Worm (Caenorhabditis elegans) whole organism, late embryonic: ENCODE measurements around the gene C17G1.5.

Source experiments
- C38D4.7 ChIP-seq: fragments of 200-800 bp; sonication (Bioruptor generic); optimal IDR thresholded peaks from 2 replicates; lab custom pipeline; 2018; ENCODE audit warnings: mild to moderate bottlenecking, missing genetic modification characterization, moderate library complexity, missing compliant biosample characterization
- F13H6.1 ChIP-seq: sonication (generic microtip); optimal IDR thresholded peaks from 2 replicates; lab custom pipeline; 2016; ENCODE audit warnings: missing genetic modification characterization, missing compliant biosample characterization
- K02D7.2 ChIP-seq: sonication (generic microtip); optimal IDR thresholded peaks from 2 replicates; lab custom pipeline; 2017; ENCODE audit warnings: mild to moderate bottlenecking, missing genetic modification characterization, missing compliant biosample characterization
- T23F11.4 ChIP-seq: fragments of 200-800 bp; sonication (Bioruptor generic); optimal IDR thresholded peaks from 2 replicates; lab custom pipeline; 2018; ENCODE audit warnings: mild to moderate bottlenecking, missing genetic modification characterization, missing compliant biosample characterization
- Y22D7AL.16 ChIP-seq: sonication (generic microtip); optimal IDR thresholded peaks from 2 replicates; lab custom pipeline; 2016; ENCODE audit warnings: missing genetic modification characterization, missing compliant biosample characterization
- ahr-1 ChIP-seq: sonication (generic microtip); optimal IDR thresholded peaks from 2 replicates; lab custom pipeline; 2016; ENCODE audit warnings: missing genetic modification characterization, missing compliant biosample characterization
- ama-1 ChIP-seq: fragments of 150-350 bp; optimal IDR thresholded peaks from 2 replicates; lab custom pipeline; 2014
- ceh-14 ChIP-seq: sonication (generic microtip); optimal IDR thresholded peaks from 2 replicates; lab custom pipeline; 2016; ENCODE audit warnings: missing genotype, missing genetic modification characterization, missing compliant biosample characterization
- ceh-18 ChIP-seq: sonication (generic microtip); optimal IDR thresholded peaks from 2 replicates; lab custom pipeline; 2016; ENCODE audit warnings: missing genetic modification characterization, missing compliant biosample characterization
- ceh-19 ChIP-seq: fragments of 200-800 bp; sonication (Bioruptor generic); optimal IDR thresholded peaks from 2 replicates; lab custom pipeline; 2018; ENCODE audit warnings: mild to moderate bottlenecking, missing genetic modification characterization, missing compliant biosample characterization
- ceh-2 ChIP-seq: sonication (generic microtip); optimal IDR thresholded peaks from 2 replicates; lab custom pipeline; 2016; ENCODE audit warnings: missing genotype, missing genetic modification characterization, missing compliant biosample characterization
- ceh-22 ChIP-seq: sonication (generic microtip); optimal IDR thresholded peaks from 2 replicates; lab custom pipeline; 2017; ENCODE audit warnings: missing biosample characterization, missing genetic modification characterization
- ceh-24 ChIP-seq: sonication (generic microtip); optimal IDR thresholded peaks from 2 replicates; lab custom pipeline; 2016; ENCODE audit warnings: mild to moderate bottlenecking, missing genetic modification characterization, missing compliant biosample characterization
- ceh-30 ChIP-seq: fragments of 150-350 bp; optimal IDR thresholded peaks from 2 replicates; lab custom pipeline; 2014; ENCODE audit warnings: missing biosample characterization, missing genetic modification characterization
- ceh-31 ChIP-seq: sonication (generic microtip); optimal IDR thresholded peaks from 2 replicates; lab custom pipeline; 2016; ENCODE audit warnings: missing genetic modification characterization, missing compliant biosample characterization
- ceh-34 ChIP-seq: sonication (generic microtip); optimal IDR thresholded peaks from 2 replicates; lab custom pipeline; 2016; ENCODE audit warnings: mild to moderate bottlenecking, missing genetic modification characterization, missing compliant biosample characterization
- ceh-6 ChIP-seq: fragments of 200-800 bp; sonication (Bioruptor generic); optimal IDR thresholded peaks from 2 replicates; lab custom pipeline; 2018; ENCODE audit warnings: mild to moderate bottlenecking, missing genetic modification characterization, missing compliant biosample characterization
- ceh-9 ChIP-seq: sonication (generic microtip); optimal IDR thresholded peaks from 2 replicates; lab custom pipeline; 2016; ENCODE audit warnings: mild to moderate bottlenecking, missing genetic modification characterization, inconsistent platforms, missing compliant biosample characterization
- che-1 ChIP-seq: sonication (generic microtip); optimal IDR thresholded peaks from 2 replicates; lab custom pipeline; 2016; ENCODE audit warnings: mild to moderate bottlenecking, missing genetic modification characterization, missing compliant biosample characterization
- dmd-4 ChIP-seq: sonication (generic microtip); optimal IDR thresholded peaks from 2 replicates; lab custom pipeline; 2016; ENCODE audit warnings: borderline replicate concordance, missing genetic modification characterization, missing compliant biosample characterization
- dve-1 ChIP-seq: sonication (generic microtip); optimal IDR thresholded peaks from 2 replicates; lab custom pipeline; 2017; ENCODE audit warnings: antibody characterized with exemption, mild to moderate bottlenecking, missing genetic modification characterization, missing compliant biosample characterization
- elt-2 ChIP-seq: sonication (generic microtip); optimal IDR thresholded peaks from 2 replicates; lab custom pipeline; 2016; ENCODE audit warnings: missing genetic modification reagents, missing genetic modification characterization, missing compliant biosample characterization
- elt-4 ChIP-seq: sonication (generic microtip); optimal IDR thresholded peaks from 2 replicates; lab custom pipeline; 2016; ENCODE audit warnings: missing genetic modification characterization, missing compliant biosample characterization
- ets-4 ChIP-seq: sonication (generic microtip); optimal IDR thresholded peaks from 2 replicates; lab custom pipeline; 2016; ENCODE audit warnings: missing genetic modification characterization, missing compliant biosample characterization
- fax-1 ChIP-seq: sonication (generic microtip); optimal IDR thresholded peaks from 2 replicates; lab custom pipeline; 2016; ENCODE audit warnings: missing genotype, missing genetic modification characterization, missing compliant biosample characterization
- fkh-10 ChIP-seq: fragments of 150-350 bp; optimal IDR thresholded peaks from 2 replicates; lab custom pipeline; 2014; ENCODE audit warnings: missing biosample characterization, missing genetic modification reagents, missing genetic modification characterization
- gmeb-2 ChIP-seq: sonication (generic microtip); optimal IDR thresholded peaks from 2 replicates; lab custom pipeline; 2016; ENCODE audit warnings: missing genetic modification characterization, inconsistent platforms, missing compliant biosample characterization
- hlh-15 ChIP-seq: sonication (generic microtip); optimal IDR thresholded peaks from 2 replicates; lab custom pipeline; 2016; ENCODE audit warnings: missing genetic modification characterization, missing compliant biosample characterization
- hlh-6 ChIP-seq: sonication (generic microtip); optimal IDR thresholded peaks from 2 replicates; lab custom pipeline; 2016; ENCODE audit warnings: missing genotype, missing genetic modification characterization, missing compliant biosample characterization
- lim-6 ChIP-seq: sonication (generic microtip); optimal IDR thresholded peaks from 2 replicates; lab custom pipeline; 2016; ENCODE audit warnings: missing genetic modification characterization, missing compliant biosample characterization
- lin-11 ChIP-seq: fragments of 200-800 bp; sonication (Bioruptor generic); optimal IDR thresholded peaks from 2 replicates; lab custom pipeline; 2018; ENCODE audit warnings: mild to moderate bottlenecking, missing genetic modification characterization, missing compliant biosample characterization
- mec-3 ChIP-seq: sonication (generic microtip); optimal IDR thresholded peaks from 2 replicates; lab custom pipeline; 2016; ENCODE audit warnings: borderline replicate concordance, missing genetic modification characterization, missing compliant biosample characterization
- nfya-1 ChIP-seq: sonication (generic microtip); optimal IDR thresholded peaks from 2 replicates; lab custom pipeline; 2017; ENCODE audit warnings: missing genetic modification characterization, mild to moderate bottlenecking, missing compliant biosample characterization, antibody characterized with exemption, moderate library complexity
- nhr-11 ChIP-seq: fragments of 150-350 bp; optimal IDR thresholded peaks from 2 replicates; lab custom pipeline; 2014; ENCODE audit warnings: missing biosample characterization, missing genetic modification characterization
- nhr-232 ChIP-seq: sonication (generic microtip); optimal IDR thresholded peaks from 2 replicates; lab custom pipeline; 2016; ENCODE audit warnings: missing genetic modification characterization, missing compliant biosample characterization
- odd-2 ChIP-seq: sonication (generic microtip); optimal IDR thresholded peaks from 2 replicates; lab custom pipeline; 2017; ENCODE audit warnings: antibody characterized with exemption, mild to moderate bottlenecking, missing genetic modification characterization, missing compliant biosample characterization
- pag-3 ChIP-seq: sonication (generic microtip); optimal IDR thresholded peaks from 2 replicates; lab custom pipeline; 2016; ENCODE audit warnings: missing compliant biosample characterization, missing genetic modification characterization, borderline replicate concordance
- pax-1 ChIP-seq: fragments of 150-350 bp; optimal IDR thresholded peaks from 2 replicates; lab custom pipeline; 2014; ENCODE audit warnings: missing biosample characterization, missing genetic modification characterization
- pha-2 ChIP-seq: sonication (generic microtip); optimal IDR thresholded peaks from 2 replicates; lab custom pipeline; 2017; ENCODE audit warnings: mild to moderate bottlenecking, missing genetic modification characterization, missing compliant biosample characterization
- pha-4 ChIP-seq: fragments of 150-350 bp; optimal IDR thresholded peaks from 2 replicates; lab custom pipeline; 2018; ENCODE audit warnings: missing biosample characterization, missing genetic modification reagents, missing genetic modification characterization
- pqm-1 ChIP-seq: sonication (generic microtip); optimal IDR thresholded peaks from 2 replicates; lab custom pipeline; 2016; ENCODE audit warnings: missing genetic modification characterization, missing compliant biosample characterization
- pros-1 ChIP-seq: fragments of 150-350 bp; optimal IDR thresholded peaks from 2 replicates; lab custom pipeline; 2014; ENCODE audit warnings: missing biosample characterization, missing genetic modification reagents, missing genetic modification characterization
- ref-2 ChIP-seq: sonication (generic microtip); optimal IDR thresholded peaks from 2 replicates; lab custom pipeline; 2016; ENCODE audit warnings: missing genetic modification characterization, missing compliant biosample characterization
- rnt-1 ChIP-seq: sonication (generic microtip); optimal IDR thresholded peaks from 2 replicates; lab custom pipeline; 2016; ENCODE audit warnings: missing genetic modification characterization, missing compliant biosample characterization
- sdc-2 ChIP-seq: sonication (generic microtip); optimal IDR thresholded peaks from 2 replicates; lab custom pipeline; 2016; ENCODE audit warnings: missing genotype, missing genetic modification characterization, missing compliant biosample characterization
- sox-4 ChIP-seq: sonication (generic microtip); optimal IDR thresholded peaks from 2 replicates; lab custom pipeline; 2017; ENCODE audit warnings: mild to moderate bottlenecking, missing genetic modification characterization, inconsistent platforms, missing compliant biosample characterization
- syd-9 ChIP-seq: sonication (generic microtip); optimal IDR thresholded peaks from 2 replicates; lab custom pipeline; 2016; ENCODE audit warnings: mild to moderate bottlenecking, missing genetic modification characterization, moderate library complexity, missing compliant biosample characterization
- tbx-2 ChIP-seq: sonication (generic microtip); optimal IDR thresholded peaks from 2 replicates; lab custom pipeline; 2016; ENCODE audit warnings: missing genetic modification characterization, missing compliant biosample characterization
- unc-42 ChIP-seq: sonication (generic microtip); optimal IDR thresholded peaks from 2 replicates; lab custom pipeline; 2016; ENCODE audit warnings: missing genotype, missing genetic modification characterization, missing compliant biosample characterization
- unc-55 ChIP-seq: sonication (generic microtip); optimal IDR thresholded peaks from 2 replicates; lab custom pipeline; 2017; ENCODE audit warnings: missing biosample characterization, missing genetic modification reagents, missing genetic modification characterization
- unc-86 ChIP-seq: sonication (generic microtip); optimal IDR thresholded peaks from 2 replicates; lab custom pipeline; 2016; ENCODE audit warnings: missing genetic modification characterization, missing compliant biosample characterization
- zip-5 ChIP-seq: sonication (generic microtip); optimal IDR thresholded peaks from 2 replicates; lab custom pipeline; 2016; ENCODE audit warnings: missing genetic modification characterization, missing compliant biosample characterization

The C17G1.5 gene

ce11 chrX:9931362-9931761 lies 7.2 kb upstream of the C17G1.5 start, which contains the start of gene nra-3:
nra-3 (minus strand) TSS chrX:9931462.
- peak; percentile 44 for TF ChIP-seq tbx-2 (tag; lab: Kevin White, UChicago)
- no peak for TF ChIP-seq ama-1
- peak; percentile 31 for TF ChIP-seq rnt-1 (tag; lab: Kevin White, UChicago)
- TF ChIP-seq unc-42 (tag; lab: Kevin White, UChicago) = peak; percentile 41
- TF ChIP-seq ref-2 = peak; percentile 19

- TF ChIP-seq pha-4 (tag; lab: Kevin White, UChicago) (no peak), ceh-18 (peak; percentile 78), dve-1 (tag; lab: Kevin White, UChicago) (peak; percentile 41), ceh-34 (peak; percentile 72), Y22D7AL.16 (tag; lab: Kevin White, UChicago) (no peak), unc-55 (GFP tag; lab: Kevin White, UChicago) (peak; percentile 72), ceh-14 (tag; lab: Kevin White, UChicago) (peak; percentile 14), sox-4 (tag; lab: Kevin White, UChicago) (peak; percentile 47), ets-4 (no peak), fax-1 (peak; percentile 42), pha-2 (tag; lab: Kevin White, UChicago) (peak; percentile 55), pqm-1 (tag; lab: Kevin White, UChicago) (no peak), che-1 (tag; lab: Kevin White, UChicago) (peak; percentile 21), elt-2 (tag; lab: Kevin White, UChicago) (peak; percentile 81), nhr-11 (tag; lab: Kevin White, UChicago) (no peak), ceh-2 (tag; lab: Kevin White, UChicago) (peak; percentile 52), nfya-1 (tag; lab: Kevin White, UChicago) (peak; percentile 79), lim-6 (tag; lab: Kevin White, UChicago) (no peak), gmeb-2 (tag; lab: Kevin White, UChicago) (no peak), sdc-2 (peak; percentile 81), syd-9 (tag; lab: Kevin White, UChicago) (peak; percentile 55), ahr-1 (no peak), hlh-6 (tag; lab: Kevin White, UChicago) (peak; percentile 85), zip-5 (tag; lab: Kevin White, UChicago) (no peak), ceh-19 (no peak), ceh-9 (tag; lab: Kevin White, UChicago) (no peak), C38D4.7 (GFP tag; lab: Kevin White, UChicago) (no peak), dmd-4 (tag; lab: Kevin White, UChicago) (no peak), unc-86 (tag; lab: Kevin White, UChicago) (no peak), F13H6.1 (tag; lab: Kevin White, UChicago) (peak; percentile 16), odd-2 (no peak), ceh-24 (tag; lab: Kevin White, UChicago) (no peak), ceh-30 (no peak), pax-1 (no peak), ceh-22 (no peak), K02D7.2 (no peak), mec-3 (tag; lab: Kevin White, UChicago) (no peak), fkh-10 (GFP tag; lab: Kevin White, UChicago) (no peak), ama-1 (no peak), rnt-1 (tag; lab: Kevin White, UChicago) (peak; percentile 90), elt-4 (tag; lab: Kevin White, UChicago) (no peak), ceh-6 (GFP tag; lab: Kevin White, UChicago) (no peak), lin-11 (no peak), hlh-15 (tag; lab: Kevin White, UChicago) (no peak), T23F11.4 (GFP tag; lab: Kevin White, UChicago) (peak; percentile 75), pros-1 (tag; lab: Kevin White, UChicago) (peak; percentile 8), pag-3 (tag; lab: Kevin White, UChicago) (no peak), ceh-31 (tag; lab: Kevin White, UChicago) (peak; percentile 68), nhr-232 (tag; lab: Kevin White, UChicago) (peak; percentile 58)
These were observed 6.3 kb upstream of the C17G1.5 start, which contains the start of gene tsp-21 for ce11 chrX:9932226-9932773. tsp-21 (plus strand) TSS chrX:9932371.
